Fruit fly (Drosophila melanogaster): ENCODE data around the gene CG11878.

- TF ChIP-seq onecut (GFP tag; IDR thresholded peaks at IDR 0.05) (no peak), vvl (GFP tag; IDR thresholded peaks at IDR 0.05) (no peak), cato (GFP tag; optimal IDR thresholded peaks at IDR 0.05; ENCODE audit: borderline replicate concordance) (no peak), GATAe (GFP tag; conservative IDR thresholded peaks at IDR 0.05) (no peak), Dbx (GFP tag; IDR thresholded peaks at IDR 0.05) (no peak), HLH3B (GFP tag; IDR thresholded peaks at IDR 0.05) (no peak), prd (optimal IDR thresholded peaks at IDR 0.05) (no peak), prd (GFP tag; IDR thresholded peaks at IDR 0.05) (no peak), CG12659 (GFP tag; optimal IDR thresholded peaks at IDR 0.05) (no peak), cg (GFP tag; optimal IDR thresholded peaks at IDR 0.05) (no peak), Adf1 (GFP tag; IDR thresholded peaks at IDR 0.05) (no peak)
These were observed 3.7 kb upstream of the CG11878 start, which contains the start of the genes CG11889 and CG11891 for dm6 chr3R:25269909-25270308.
